Fruit fly (Drosophila melanogaster) whole organism, embryonic: ENCODE data around the gene CG15570.

Experiments used
- CG17385 ChIP-seq: fragments of 200-800 bp; sonication (Bioruptor generic); optimal IDR thresholded peaks from 3 replicates; lab custom pipeline; 2018; ENCODE audit warnings: missing biosample characterization, mild to moderate bottlenecking, missing genetic modification characterization
- Mad ChIP-seq: fragments of 200-800 bp; sonication (Bioruptor generic); optimal IDR thresholded peaks from 2 replicates; lab custom pipeline; 2016; ENCODE audit warnings: missing biosample characterization, missing genetic modification characterization
- Sin3A ChIP-seq: fragments of >200 bp; optimal IDR thresholded peaks from 2 replicates; lab custom pipeline; 2018
- Sox102F ChIP-seq: fragments of 200-800 bp; sonication (Bioruptor generic); optimal IDR thresholded peaks from 2 replicates; lab custom pipeline; 2018; ENCODE audit warnings: missing biosample characterization, mild to moderate bottlenecking, missing genetic modification characterization, moderate library complexity
- pho ChIP-seq: fragments of 200-800 bp; sonication (Bioruptor generic); optimal IDR thresholded peaks from 2 replicates; lab custom pipeline; 2016; ENCODE audit warnings: missing biosample characterization, missing genetic modification characterization
- repo ChIP-seq: fragments of 200-800 bp; sonication (Bioruptor generic); optimal IDR thresholded peaks from 2 replicates; lab custom pipeline; 2016; ENCODE audit warnings: missing biosample characterization, missing genetic modification characterization
- slou ChIP-seq: fragments of 200-800 bp; sonication (Bioruptor generic); optimal IDR thresholded peaks from 3 replicates; lab custom pipeline; 2016; ENCODE audit warnings: missing biosample characterization, missing genetic modification characterization
- tna ChIP-seq: fragments of 200-800 bp; sonication (Bioruptor generic); IDR thresholded peaks from 2 replicates; pipeline ENCODE4 v1.3.6; 2022; ENCODE audit warnings: missing biosample characterization, missing genetic modification characterization; ENCODE audit not compliant: partially characterized antibody

DNA sequence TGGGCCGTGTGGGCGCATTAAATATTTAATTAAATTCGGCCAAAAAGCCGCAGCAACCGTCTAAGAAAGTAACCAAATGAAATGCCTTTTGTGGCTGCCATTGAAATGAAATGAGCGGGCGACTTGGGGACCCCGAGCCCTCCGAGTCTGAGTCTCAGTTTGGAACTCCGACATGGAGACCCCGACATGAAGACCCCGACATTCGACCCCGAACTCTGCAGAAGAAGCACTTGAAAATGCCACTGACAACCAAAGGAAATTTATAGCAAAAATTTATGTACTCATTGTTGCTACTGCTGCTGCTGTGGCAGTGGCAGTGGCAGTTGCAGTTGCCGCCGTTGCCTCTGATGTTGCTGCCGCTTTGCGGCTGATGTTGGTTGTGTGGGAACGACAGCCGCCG, 44.6 kb upstream of the CG15570 start:
- TF ChIP-seq slou (GFP tag; lab: Kevin White, UChicago) (no peak), tna (GFP tag; lab: Robert Waterston, UW) (no peak), Mad (no peak), repo (GFP tag; lab: Kevin White, UChicago) (no peak), CG17385 (no peak), Sin3A (no peak), Sox102F (GFP tag; lab: Kevin White, UChicago) (no peak), pho (GFP tag; lab: Kevin White, UChicago) (no peak)
